Fruit fly (Drosophila melanogaster): ENCODE data around the gene CG14990.

CG14990 gene

dm6 chr3L:4072717-4073116 is 20.3 kb upstream of the CG14990 start:
- TF ChIP-seq CG12768 (GFP tag; optimal IDR thresholded peaks at IDR 0.05) (no peak), tj (GFP tag; optimal IDR thresholded peaks at IDR 0.05) (no peak), Crg-1 (GFP tag; optimal IDR thresholded peaks at IDR 0.05) (no peak), kay (GFP tag; ENCODE audit: borderline replicate concordance) (no peak), CG14711 (tag; optimal IDR thresholded peaks at IDR 0.05) (no peak), bab1 (GFP tag; optimal IDR thresholded peaks at IDR 0.05) (no peak), pad (GFP tag; optimal IDR thresholded peaks at IDR 0.05) (no peak)

dm6 chr3L:4073755-4074154 is 19.3 kb upstream of the CG14990 start, which contains the start of gene Faa:
Gene Faa (minus strand): TSS chr3L:4073954.
- TF ChIP-seq Crg-1 (GFP tag; optimal IDR thresholded peaks at IDR 0.05): no peak
- no peak for TF ChIP-seq cnc (optimal IDR thresholded peaks at IDR 0.05)
- TF ChIP-seq bab1 (GFP tag; optimal IDR thresholded peaks at IDR 0.05): no peak
- TF ChIP-seq ovo (GFP tag; optimal IDR thresholded peaks at IDR 0.05): no peak
- TF ChIP-seq CG12768 (GFP tag; optimal IDR thresholded peaks at IDR 0.05): no peak
- TF ChIP-seq CG14711 (tag; optimal IDR thresholded peaks at IDR 0.05): no peak
- TF ChIP-seq kay (GFP tag; ENCODE audit: borderline replicate concordance): no peak
- TF ChIP-seq CG11617 (GFP tag; optimal IDR thresholded peaks at IDR 0.05): no peak
- TF ChIP-seq CG1620 (GFP tag; optimal IDR thresholded peaks at IDR 0.05): no peak
- no peak for TF ChIP-seq cic (GFP tag; optimal IDR thresholded peaks at IDR 0.05)
- no peak for TF ChIP-seq CG5204 (GFP tag; optimal IDR thresholded peaks at IDR 0.05)
- no peak for TF ChIP-seq Clk (GFP tag; optimal IDR thresholded peaks at IDR 0.05)
- no peak for TF ChIP-seq CG7045 (GFP tag; optimal IDR thresholded peaks at IDR 0.05)
- no peak for TF ChIP-seq CG7101 (tag; optimal IDR thresholded peaks at IDR 0.05)
- no peak for TF ChIP-seq pad (GFP tag; optimal IDR thresholded peaks at IDR 0.05)
- TF ChIP-seq toe (GFP tag; optimal IDR thresholded peaks at IDR 0.05): no peak
- TF ChIP-seq CG33017 (tag; optimal IDR thresholded peaks at IDR 0.05): no peak
- no peak for TF ChIP-seq Hr96 (GFP tag; optimal IDR thresholded peaks at IDR 0.05)

dm6 chr3L:4076907-4077306 is 16.1 kb upstream of the CG14990 start:
- TF ChIP-seq CG11617 (GFP tag; optimal IDR thresholded peaks at IDR 0.05) (no peak), kay (GFP tag; ENCODE audit: borderline replicate concordance) (no peak), CG12768 (GFP tag; optimal IDR thresholded peaks at IDR 0.05) (no peak), CG14711 (tag; optimal IDR thresholded peaks at IDR 0.05) (no peak), Mnt (GFP tag; optimal IDR thresholded peaks at IDR 0.05) (no peak), CG7101 (tag; optimal IDR thresholded peaks at IDR 0.05) (no peak), Crg-1 (GFP tag; optimal IDR thresholded peaks at IDR 0.05) (no peak), CG33017 (tag; optimal IDR thresholded peaks at IDR 0.05) (no peak), CG5204 (GFP tag; optimal IDR thresholded peaks at IDR 0.05) (no peak), CG1620 (GFP tag; optimal IDR thresholded peaks at IDR 0.05) (no peak), tj (GFP tag; optimal IDR thresholded peaks at IDR 0.05) (no peak), Hr96 (GFP tag; optimal IDR thresholded peaks at IDR 0.05) (no peak), Clk (GFP tag; optimal IDR thresholded peaks at IDR 0.05) (no peak), toe (GFP tag; optimal IDR thresholded peaks at IDR 0.05) (no peak), ovo (GFP tag; optimal IDR thresholded peaks at IDR 0.05) (no peak), CG7045 (GFP tag; optimal IDR thresholded peaks at IDR 0.05) (no peak), bab1 (GFP tag; optimal IDR thresholded peaks at IDR 0.05) (no peak), cnc (optimal IDR thresholded peaks at IDR 0.05) (no peak), pad (GFP tag; optimal IDR thresholded peaks at IDR 0.05) (no peak)

dm6 chr3L:4080278-4080677 is 12.7 kb upstream of the CG14990 start:
- TF ChIP-seq CG1620 (GFP tag; optimal IDR thresholded peaks at IDR 0.05) (no peak), CG5204 (GFP tag; optimal IDR thresholded peaks at IDR 0.05) (no peak), bab1 (GFP tag; optimal IDR thresholded peaks at IDR 0.05) (no peak)

- TF ChIP-seq CG5204 (GFP tag; optimal IDR thresholded peaks at IDR 0.05): no peak
- no peak for TF ChIP-seq Hr96 (GFP tag; optimal IDR thresholded peaks at IDR 0.05)
- no peak for TF ChIP-seq Mnt (GFP tag; optimal IDR thresholded peaks at IDR 0.05)
- no peak for TF ChIP-seq Crg-1 (GFP tag; optimal IDR thresholded peaks at IDR 0.05)
- no peak for TF ChIP-seq CG14711 (tag; optimal IDR thresholded peaks at IDR 0.05)
- no peak for TF ChIP-seq CG11617 (GFP tag; optimal IDR thresholded peaks at IDR 0.05)
- TF ChIP-seq cnc (optimal IDR thresholded peaks at IDR 0.05): no peak
- no peak for TF ChIP-seq ovo (GFP tag; optimal IDR thresholded peaks at IDR 0.05)
- TF ChIP-seq tj (GFP tag; optimal IDR thresholded peaks at IDR 0.05): no peak
- no peak for TF ChIP-seq CG7101 (tag; optimal IDR thresholded peaks at IDR 0.05)
- no peak for TF ChIP-seq CG33017 (tag; optimal IDR thresholded peaks at IDR 0.05)
- TF ChIP-seq bab1 (GFP tag; optimal IDR thresholded peaks at IDR 0.05): no peak
- no peak for TF ChIP-seq CG1620 (GFP tag; optimal IDR thresholded peaks at IDR 0.05)
These were observed 11.8 kb upstream of the CG14990 start for dm6 chr3L:4081243-4081642.

- TF ChIP-seq cnc (optimal IDR thresholded peaks at IDR 0.05) (no peak), CG33017 (tag; optimal IDR thresholded peaks at IDR 0.05) (no peak), CG14711 (tag; optimal IDR thresholded peaks at IDR 0.05) (no peak), Crg-1 (GFP tag; optimal IDR thresholded peaks at IDR 0.05) (no peak), CG7045 (GFP tag; optimal IDR thresholded peaks at IDR 0.05) (no peak), toe (GFP tag; optimal IDR thresholded peaks at IDR 0.05) (no peak), pad (GFP tag; optimal IDR thresholded peaks at IDR 0.05) (no peak), CG5204 (GFP tag; optimal IDR thresholded peaks at IDR 0.05) (no peak), tj (GFP tag; optimal IDR thresholded peaks at IDR 0.05) (no peak), kay (GFP tag; ENCODE audit: borderline replicate concordance) (no peak), CG1620 (GFP tag; optimal IDR thresholded peaks at IDR 0.05) (no peak), bab1 (GFP tag; optimal IDR thresholded peaks at IDR 0.05) (no peak), Clk (GFP tag; optimal IDR thresholded peaks at IDR 0.05) (no peak), CG12768 (GFP tag; optimal IDR thresholded peaks at IDR 0.05) (no peak), Hr96 (GFP tag; optimal IDR thresholded peaks at IDR 0.05) (no peak)
These were observed 9.6 kb upstream of the CG14990 start for dm6 chr3L:4083442-4083841.

- TF ChIP-seq CG11617 (GFP tag; optimal IDR thresholded peaks at IDR 0.05) (no peak), CG5204 (GFP tag; optimal IDR thresholded peaks at IDR 0.05) (no peak), ovo (GFP tag; optimal IDR thresholded peaks at IDR 0.05) (no peak), bab1 (GFP tag; optimal IDR thresholded peaks at IDR 0.05) (no peak), kay (GFP tag; ENCODE audit: borderline replicate concordance) (no peak), Crg-1 (GFP tag; optimal IDR thresholded peaks at IDR 0.05) (no peak), CG33017 (tag; optimal IDR thresholded peaks at IDR 0.05) (no peak), Mnt (GFP tag; optimal IDR thresholded peaks at IDR 0.05) (no peak), Clk (GFP tag; optimal IDR thresholded peaks at IDR 0.05) (no peak), CG7045 (GFP tag; optimal IDR thresholded peaks at IDR 0.05) (no peak), CG14711 (tag; optimal IDR thresholded peaks at IDR 0.05) (no peak), cnc (optimal IDR thresholded peaks at IDR 0.05) (no peak)
These were observed 7.1 kb upstream of the CG14990 start for dm6 chr3L:4085867-4086266.

Data from whole organism, adult.